Worm (Caenorhabditis elegans) whole organism, mixed stage, embryonic: Measurements from ENCODE around the gene M02E1.3.

Source experiments
- ces-1 ChIP-seq: fragments of 150-350 bp; optimal IDR thresholded peaks from 2 replicates; lab custom pipeline; 2014; ENCODE audit warnings: missing biosample characterization, missing genetic modification reagents, missing genetic modification characterization
- drap-1 ChIP-seq: fragments of 200-800 bp; sonication (Bioruptor generic); optimal IDR thresholded peaks from 3 replicates; lab custom pipeline; 2018; ENCODE audit warnings: mild to moderate bottlenecking, missing genetic modification characterization, missing compliant biosample characterization
- elt-1 ChIP-seq: sonication (generic microtip); optimal IDR thresholded peaks from 2 replicates; lab custom pipeline; 2017; ENCODE audit warnings: missing genetic modification characterization, mild to moderate bottlenecking, missing compliant biosample characterization, antibody characterized with exemption, moderate library complexity, borderline replicate concordance; ENCODE audit not compliant: insufficient read depth
- lsy-2 ChIP-seq: fragments of 150-350 bp; optimal IDR thresholded peaks from 2 replicates; lab custom pipeline; 2014; ENCODE audit warnings: missing biosample characterization, missing genetic modification characterization
- nhr-28 ChIP-seq: fragments of 150-350 bp; optimal IDR thresholded peaks from 2 replicates; lab custom pipeline; 2014; ENCODE audit warnings: missing biosample characterization, missing genetic modification characterization
- unc-120 ChIP-seq: sonication (generic microtip); optimal IDR thresholded peaks from 2 replicates; lab custom pipeline; 2017; ENCODE audit warnings: missing genetic modification characterization, missing compliant biosample characterization; ENCODE audit not compliant: poor library complexity, severe bottlenecking
- unc-62 ChIP-seq: fragments of 150-350 bp; optimal IDR thresholded peaks from 2 replicates; lab custom pipeline; 2014; ENCODE audit warnings: missing biosample characterization, missing genetic modification reagents, missing genetic modification characterization

ce11 chrX:312238-312637, 10.1 kb upstream of the M02E1.3 start:
- TF ChIP-seq unc-62 (no peak), nhr-28 (tag; lab: Kevin White, UChicago) (no peak), elt-1 (tag; lab: Kevin White, UChicago) (no peak), unc-120 (tag; lab: Kevin White, UChicago) (no peak), drap-1 (GFP tag; lab: Kevin White, UChicago) (no peak), ces-1 (no peak), lsy-2 (tag; lab: Kevin White, UChicago) (no peak)
